Worm (Caenorhabditis elegans) whole organism, L2 larva: ENCODE results near the gene unc-23.

ENCODE experiments used
- C34F6.9 ChIP-seq: fragments of 150-350 bp; optimal IDR thresholded peaks from 2 replicates; lab custom pipeline; 2014; ENCODE audit warnings: missing biosample characterization, missing genetic modification characterization
- F13H6.1 ChIP-seq: sonication (generic microtip); optimal IDR thresholded peaks from 2 replicates; lab custom pipeline; 2016; ENCODE audit warnings: missing genetic modification characterization, missing compliant biosample characterization
- R02D3.7 ChIP-seq: fragments of 150-350 bp; optimal IDR thresholded peaks from 2 replicates; lab custom pipeline; 2014; ENCODE audit warnings: missing biosample characterization, missing genetic modification characterization
- ZK546.5 ChIP-seq: sonication (generic microtip); optimal IDR thresholded peaks from 2 replicates; lab custom pipeline; 2017; ENCODE audit warnings: missing biosample characterization, missing genetic modification characterization
- alr-1 ChIP-seq: fragments of 150-350 bp; optimal IDR thresholded peaks from 2 replicates; lab custom pipeline; 2014; ENCODE audit warnings: missing biosample characterization, missing genetic modification characterization
- aly-2 ChIP-seq: fragments of 150-350 bp; optimal IDR thresholded peaks from 2 replicates; lab custom pipeline; 2014; ENCODE audit warnings: missing biosample characterization, missing genetic modification characterization
- ama-1 ChIP-seq: fragments of 150-350 bp; optimal IDR thresholded peaks from 2 replicates; lab custom pipeline; 2018; ENCODE audit warnings: inconsistent platforms
- blmp-1 ChIP-seq: sonication (generic microtip); optimal IDR thresholded peaks from 2 replicates; lab custom pipeline; 2017; ENCODE audit warnings: missing genetic modification characterization, mild to moderate bottlenecking, missing compliant biosample characterization, antibody characterized with exemption, moderate library complexity; ENCODE audit not compliant: insufficient read depth
- ceh-16 ChIP-seq: fragments of 150-350 bp; optimal IDR thresholded peaks from 2 replicates; lab custom pipeline; 2014; ENCODE audit warnings: missing biosample characterization, missing genetic modification characterization
- crh-2 ChIP-seq: sonication (generic microtip); optimal IDR thresholded peaks from 2 replicates; lab custom pipeline; 2017; ENCODE audit warnings: missing biosample characterization, missing genetic modification characterization
- egl-27 ChIP-seq: sonication (generic microtip); optimal IDR thresholded peaks from 3 replicates; lab custom pipeline; 2017; ENCODE audit warnings: missing biosample characterization, missing genetic modification reagents, missing genetic modification characterization
- elt-1 ChIP-seq: fragments of 150-350 bp; optimal IDR thresholded peaks from 2 replicates; lab custom pipeline; 2014; ENCODE audit warnings: missing biosample characterization, missing genetic modification characterization
- elt-3 ChIP-seq: sonication (generic microtip); optimal IDR thresholded peaks from 2 replicates; lab custom pipeline; 2017; ENCODE audit warnings: missing biosample characterization, missing genetic modification characterization
- fos-1 ChIP-seq: fragments of 150-350 bp; optimal IDR thresholded peaks from 2 replicates; lab custom pipeline; 2014; ENCODE audit warnings: missing biosample characterization, missing genetic modification characterization
- gmeb-1 ChIP-seq: fragments of 150-350 bp; optimal IDR thresholded peaks from 2 replicates; lab custom pipeline; 2014; ENCODE audit warnings: missing biosample characterization, missing genetic modification characterization
- lin-13 ChIP-seq: fragments of 150-350 bp; optimal IDR thresholded peaks from 2 replicates; lab custom pipeline; 2014; ENCODE audit warnings: missing biosample characterization, missing genetic modification reagents, missing genetic modification characterization
- lin-39 ChIP-seq: fragments of 150-350 bp; optimal IDR thresholded peaks from 2 replicates; lab custom pipeline; 2014; ENCODE audit warnings: missing biosample characterization, missing genetic modification reagents, missing genetic modification characterization
- lsy-2 ChIP-seq, 2 experiments: fragments of 150-350 bp in 1 of 2; sonication (generic microtip) in 1 of 2; optimal IDR thresholded peaks; 2 replicates each; lab custom pipeline; 2014 to 2017; ENCODE audit warnings: missing biosample characterization in 2 of 2, missing genetic modification characterization in 2 of 2
- mbf-1 ChIP-seq: sonication (generic microtip); optimal IDR thresholded peaks from 2 replicates; lab custom pipeline; 2017; ENCODE audit warnings: missing biosample characterization, missing genetic modification characterization
- mdl-1 ChIP-seq, 2 experiments: fragments of 150-350 bp in 1 of 2; sonication (generic microtip) in 1 of 2; optimal IDR thresholded peaks; 2 replicates each; lab custom pipeline; 2017; ENCODE audit warnings: missing biosample characterization in 2 of 2, missing genetic modification characterization in 2 of 2
- nhr-10 ChIP-seq: sonication (generic microtip); optimal IDR thresholded peaks from 2 replicates; lab custom pipeline; 2017; ENCODE audit warnings: missing biosample characterization, missing genetic modification characterization
- nhr-11 ChIP-seq: fragments of 150-350 bp; optimal IDR thresholded peaks from 2 replicates; lab custom pipeline; 2014; ENCODE audit warnings: missing biosample characterization, missing genetic modification characterization
- nhr-129 ChIP-seq: fragments of 150-350 bp; optimal IDR thresholded peaks from 2 replicates; lab custom pipeline; 2014; ENCODE audit warnings: missing biosample characterization, missing genetic modification characterization
- nhr-23 ChIP-seq: fragments of 150-350 bp; optimal IDR thresholded peaks from 2 replicates; lab custom pipeline; 2014; ENCODE audit warnings: missing biosample characterization, missing genetic modification reagents, missing genetic modification characterization
- nhr-237 ChIP-seq: fragments of 150-350 bp; optimal IDR thresholded peaks from 2 replicates; lab custom pipeline; 2014; ENCODE audit warnings: missing biosample characterization, missing genetic modification characterization
- nhr-25 ChIP-seq: fragments of 150-350 bp; sonication (generic microtip); optimal IDR thresholded peaks from 3 replicates; lab custom pipeline; 2014; ENCODE audit warnings: missing biosample characterization, missing genetic modification characterization
- nhr-6 ChIP-seq: fragments of 150-350 bp; optimal IDR thresholded peaks from 2 replicates; lab custom pipeline; 2014; ENCODE audit warnings: missing biosample characterization, missing genetic modification characterization
- nhr-77 ChIP-seq: fragments of 150-350 bp; optimal IDR thresholded peaks from 2 replicates; lab custom pipeline; 2014; ENCODE audit warnings: missing biosample characterization, missing genetic modification characterization
- sem-4 ChIP-seq: fragments of 150-350 bp; optimal IDR thresholded peaks from 2 replicates; lab custom pipeline; 2014; ENCODE audit warnings: missing biosample characterization, missing genetic modification reagents, missing genetic modification characterization
- skn-1 ChIP-seq: sonication (generic microtip); optimal IDR thresholded peaks from 2 replicates; lab custom pipeline; 2017; ENCODE audit warnings: missing biosample characterization, missing genetic modification characterization
- sma-3 ChIP-seq: sonication (generic microtip); optimal IDR thresholded peaks from 2 replicates; lab custom pipeline; 2016; ENCODE audit warnings: missing genetic modification reagents, missing genetic modification characterization, missing compliant biosample characterization
- sma-9 ChIP-seq, 2 experiments: fragments of 150-350 bp in 1 of 2; sonication (generic microtip) in 1 of 2; optimal IDR thresholded peaks; 2 replicates each; lab custom pipeline; 2014 to 2016; ENCODE audit warnings: missing genetic modification characterization in 2 of 2, mild to moderate bottlenecking in 1 of 2, missing biosample characterization in 1 of 2, missing compliant biosample characterization in 1 of 2, missing genetic modification reagents in 1 of 2, moderate library complexity in 1 of 2
- unc-39 ChIP-seq: fragments of 150-350 bp; optimal IDR thresholded peaks from 2 replicates; lab custom pipeline; 2014; ENCODE audit warnings: missing biosample characterization, missing genetic modification characterization
- ztf-1 ChIP-seq: fragments of 200-800 bp; sonication (Bioruptor generic); conservative IDR thresholded peaks from 2 replicates; pipeline ENCODE4 v1.3.6; 2022; ENCODE audit warnings: missing genetic modification characterization, missing compliant biosample characterization
- ztf-11 ChIP-seq: sonication (generic microtip); optimal IDR thresholded peaks from 2 replicates; lab custom pipeline; 2017; ENCODE audit warnings: missing biosample characterization, missing genetic modification characterization
- ztf-4 ChIP-seq: fragments of 150-350 bp; optimal IDR thresholded peaks from 2 replicates; lab custom pipeline; 2014; ENCODE audit warnings: missing biosample characterization, missing genetic modification characterization

The unc-23 gene

DNA sequence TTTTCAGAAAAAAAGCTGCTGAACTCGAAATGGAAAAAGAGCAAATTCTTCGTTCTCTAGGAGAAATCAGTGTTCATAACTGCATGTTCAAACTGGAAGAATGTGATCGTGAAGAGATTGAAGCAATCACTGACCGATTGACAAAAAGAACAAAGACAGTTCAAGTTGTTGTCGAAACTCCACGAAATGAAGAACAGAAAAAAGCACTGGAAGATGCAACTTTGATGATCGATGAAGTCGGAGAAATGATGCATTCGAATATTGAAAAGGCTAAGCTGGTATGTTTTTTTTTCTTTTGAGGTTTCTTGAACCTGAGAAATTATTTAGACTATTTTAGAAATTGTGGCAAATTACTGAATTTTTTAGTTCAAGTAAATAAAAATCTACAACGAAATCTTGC is 2.3 kb downstream of the unc-23 start:
- TF ChIP-seq nhr-129 (tag; lab: Kevin White, UChicago) (no peak), ama-1 (lab: Kevin White, UChicago) (peak; percentile 11)

DNA sequence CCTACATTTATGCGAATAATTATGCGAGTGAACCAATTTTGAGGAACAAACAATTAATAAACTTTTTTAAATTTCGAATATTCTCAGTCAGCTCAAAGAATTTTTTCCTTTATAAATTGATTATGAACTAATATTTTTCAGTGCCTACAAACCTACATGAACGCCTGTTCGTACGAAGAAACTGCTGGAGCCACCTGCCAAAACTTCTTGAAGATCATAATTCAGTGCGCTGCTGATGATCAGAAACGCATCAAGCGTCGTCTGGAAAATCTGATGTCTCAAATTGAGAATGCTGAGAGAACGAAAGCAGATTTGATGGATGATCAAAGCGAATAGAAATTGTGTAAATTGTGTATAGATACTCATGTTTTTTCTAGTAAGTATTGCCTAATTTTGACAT is 2.8 kb downstream of the unc-23 start:
- no peak for TF ChIP-seq sma-9 (GFP tag; optimal IDR thresholded peaks at IDR 0.05; lab: Kevin White, UChicago)
- no peak for TF ChIP-seq sma-9 (tag; optimal IDR thresholded peaks at IDR 0.05; lab: Kevin White, UChicago)
- no peak for TF ChIP-seq nhr-23 (tag; lab: Kevin White, UChicago)
- no peak for TF ChIP-seq aly-2 (tag; lab: Kevin White, UChicago)
- no peak for TF ChIP-seq nhr-237 (tag; lab: Kevin White, UChicago)
- TF ChIP-seq nhr-129 (tag; lab: Kevin White, UChicago): no peak

DNA sequence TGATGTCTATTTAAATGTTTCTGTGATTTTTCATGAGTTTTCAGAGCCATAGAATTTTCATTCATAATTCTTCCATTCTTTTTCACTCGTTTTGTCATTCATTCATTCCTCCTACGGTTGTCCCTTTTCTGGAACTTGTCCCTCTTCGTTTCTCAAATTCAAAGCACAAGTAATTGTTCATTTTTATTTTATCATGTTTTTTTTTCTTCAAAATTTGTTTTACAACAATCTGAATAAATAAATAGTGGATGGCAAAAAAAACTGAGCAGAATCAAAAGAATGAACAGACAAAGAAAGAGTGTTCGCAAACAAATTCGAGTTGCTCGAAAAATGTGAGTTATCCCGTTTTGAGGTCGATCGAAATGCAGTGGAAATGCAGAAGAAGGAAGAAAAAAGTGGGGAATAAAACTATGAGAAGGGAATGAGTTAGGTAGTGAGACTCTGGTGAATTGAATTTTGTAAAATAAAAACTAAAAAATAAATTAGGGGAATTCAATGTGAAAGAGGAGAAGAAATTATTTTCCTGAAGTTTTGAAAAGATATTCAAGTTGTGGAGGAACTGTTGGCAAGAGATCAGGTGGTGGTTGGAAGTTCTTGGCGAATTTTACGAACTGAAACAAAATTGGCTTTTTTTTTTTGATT is 3.4 kb downstream of the unc-23 start:
- TF ChIP-seq nhr-25 (tag; lab: Kevin White, UChicago) (no peak), elt-3 (tag; lab: Kevin White, UChicago) (no peak), gmeb-1 (no peak), lin-13 (peak; percentile 26), unc-39 (tag; lab: Kevin White, UChicago) (no peak), egl-27 (tag; lab: Kevin White, UChicago) (no peak), lsy-2 (tag; optimal IDR thresholded peaks at IDR 0.05; lab: Kevin White, UChicago) (peak in 1 of 2 experiments; percentile 43), F13H6.1 (tag; lab: Kevin White, UChicago) (peak; percentile 33), elt-1 (no peak), lin-39 (tag; lab: Kevin White, UChicago) (no peak), sma-9 (GFP tag; optimal IDR thresholded peaks at IDR 0.05; lab: Kevin White, UChicago) (no peak), sma-9 (tag; optimal IDR thresholded peaks at IDR 0.05; lab: Kevin White, UChicago) (no peak), ceh-16 (tag; lab: Kevin White, UChicago) (no peak), crh-2 (tag; lab: Kevin White, UChicago) (peak; percentile 58), sem-4 (no peak), C34F6.9 (tag; lab: Kevin White, UChicago) (peak; percentile 23), nhr-23 (tag; lab: Kevin White, UChicago) (no peak), ztf-11 (tag; lab: Kevin White, UChicago) (no peak), mdl-1 (tag; optimal IDR thresholded peaks at IDR 0.05; lab: Kevin White, UChicago) (no peak), ztf-1 (GFP tag; lab: Robert Waterston, UW) (no peak), ama-1 (lab: Kevin White, UChicago) (peak; percentile 97), mbf-1 (tag; lab: Kevin White, UChicago) (no peak), ZK546.5 (no peak), R02D3.7 (tag; lab: Kevin White, UChicago) (no peak), sma-3 (peak; percentile 49), nhr-129 (tag; lab: Kevin White, UChicago) (peak; percentile 1), ztf-4 (peak; percentile 85), fos-1 (tag; lab: Kevin White, UChicago) (no peak), nhr-11 (no peak), blmp-1 (tag; lab: Kevin White, UChicago) (no peak), nhr-10 (no peak), alr-1 (tag; lab: Kevin White, UChicago) (no peak), nhr-77 (no peak)

DNA sequence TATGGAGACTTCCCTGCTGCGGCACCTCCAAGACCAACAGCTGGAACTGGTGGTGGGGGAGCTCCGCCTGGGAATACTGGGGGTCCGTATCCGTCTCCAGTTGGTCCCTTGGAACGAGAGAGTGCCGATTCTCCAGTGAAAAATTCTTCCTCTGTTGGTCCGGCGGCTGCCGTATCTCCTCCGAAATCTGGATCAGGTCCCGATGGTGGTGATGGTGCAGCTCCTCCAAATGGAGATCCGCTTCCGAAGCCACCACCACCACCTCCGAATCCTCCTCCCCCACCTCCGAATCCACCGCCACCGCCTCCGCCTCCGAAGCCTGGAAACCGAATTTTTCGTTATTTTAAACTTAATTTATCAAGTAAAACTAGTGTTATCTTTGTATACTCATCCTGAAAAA is 4.3 kb downstream of the unc-23 start:
- TF ChIP-seq sma-3: no peak
- no peak for TF ChIP-seq crh-2 (tag; lab: Kevin White, UChicago)
- no peak for TF ChIP-seq alr-1 (tag; lab: Kevin White, UChicago)
- TF ChIP-seq ceh-16 (tag; lab: Kevin White, UChicago): no peak
- no peak for TF ChIP-seq nhr-11
- TF ChIP-seq ZK546.5: no peak
- no peak for TF ChIP-seq R02D3.7 (tag; lab: Kevin White, UChicago)
- TF ChIP-seq mdl-1 (tag; optimal IDR thresholded peaks at IDR 0.05; lab: Kevin White, UChicago): no peak
- no peak for TF ChIP-seq gmeb-1
- TF ChIP-seq skn-1 (tag; lab: Kevin White, UChicago): no peak
- no peak for TF ChIP-seq ztf-11 (tag; lab: Kevin White, UChicago)
- TF ChIP-seq blmp-1 (tag; lab: Kevin White, UChicago): no peak
- TF ChIP-seq nhr-6 (tag; lab: Kevin White, UChicago): no peak
- no peak for TF ChIP-seq nhr-23 (tag; lab: Kevin White, UChicago)
- no peak for TF ChIP-seq elt-3 (tag; lab: Kevin White, UChicago)
- TF ChIP-seq nhr-237 (tag; lab: Kevin White, UChicago): no peak
